Fruit fly (Drosophila melanogaster) whole organism, embryonic: Measurements from ENCODE around the gene Polr3I.

ENCODE experiments used
- CG14441 ChIP-seq: fragments of 200-800 bp; sonication (Bioruptor generic); IDR thresholded peaks from 2 replicates; pipeline ENCODE4 v1.3.6; 2022; ENCODE audit warnings: missing biosample characterization, missing genetic modification characterization
- CG14710 ChIP-seq: fragments of 200-800 bp; sonication (Bioruptor generic); optimal IDR thresholded peaks from 3 replicates; lab custom pipeline; 2019; ENCODE audit warnings: missing biosample characterization, mild to moderate bottlenecking, missing genetic modification characterization, moderate library complexity
- CG14860 ChIP-seq: fragments of 200-800 bp; sonication (Bioruptor generic); IDR thresholded peaks from 3 replicates; pipeline ENCODE4 v1.3.6; 2022; ENCODE audit warnings: missing biosample characterization, missing genetic modification characterization; ENCODE audit not compliant: partially characterized antibody
- CG15479 ChIP-seq: fragments of 200-800 bp; sonication (Bioruptor generic); optimal IDR thresholded peaks from 3 replicates; lab custom pipeline; 2019; ENCODE audit warnings: missing biosample characterization, mild to moderate bottlenecking, missing genetic modification characterization, moderate library complexity
- CG15601 ChIP-seq: fragments of 200-800 bp; sonication (Bioruptor generic); optimal IDR thresholded peaks from 3 replicates; lab custom pipeline; 2019; ENCODE audit warnings: missing biosample characterization, mild to moderate bottlenecking, missing genetic modification characterization, moderate library complexity
- CG1603 ChIP-seq: fragments of 200-800 bp; sonication (Bioruptor generic); optimal IDR thresholded peaks from 2 replicates; lab custom pipeline; 2019; ENCODE audit warnings: missing biosample characterization, mild to moderate bottlenecking, missing genetic modification characterization, moderate library complexity
- CG17328 ChIP-seq: fragments of 200-800 bp; sonication (Bioruptor generic); IDR thresholded peaks from 2 replicates; pipeline ENCODE4 v1.3.6; 2022; ENCODE audit warnings: missing biosample characterization, missing genetic modification characterization
- CG17912 ChIP-seq: fragments of 200-800 bp; sonication (Bioruptor generic); optimal IDR thresholded peaks from 2 replicates; lab custom pipeline; 2018; ENCODE audit warnings: missing biosample characterization, mild to moderate bottlenecking, missing genetic modification characterization
- CG2875 ChIP-seq: fragments of 200-800 bp; sonication (Bioruptor generic); optimal IDR thresholded peaks from 2 replicates; lab custom pipeline; 2017; ENCODE audit warnings: missing biosample characterization, mild to moderate bottlenecking, missing genetic modification characterization, missing genetic modification reagents
- CG30403 ChIP-seq: fragments of 200-800 bp; sonication (Bioruptor generic); optimal IDR thresholded peaks from 3 replicates; lab custom pipeline; 2016; ENCODE audit warnings: missing biosample characterization, missing genetic modification characterization
- CG32772 ChIP-seq: fragments of 200-800 bp; sonication (Bioruptor generic); IDR thresholded peaks from 2 replicates; pipeline ENCODE4 v1.3.6; 2022; ENCODE audit warnings: missing biosample characterization, missing genetic modification characterization
- CG33557 ChIP-seq: fragments of 200-800 bp; sonication (Bioruptor generic); optimal IDR thresholded peaks from 2 replicates; lab custom pipeline; 2019; ENCODE audit warnings: missing biosample characterization, mild to moderate bottlenecking, missing genetic modification characterization, moderate library complexity
- CG34422 ChIP-seq: fragments of 200-800 bp; sonication (Bioruptor generic); IDR thresholded peaks from 3 replicates; pipeline ENCODE4 v1.3.6; 2022; ENCODE audit warnings: missing biosample characterization, missing genetic modification characterization
- CG4730 ChIP-seq: fragments of 200-800 bp; sonication (Bioruptor generic); IDR thresholded peaks from 2 replicates; pipeline ENCODE4 v1.3.6; 2022; ENCODE audit warnings: missing biosample characterization, missing genetic modification characterization
- CG7963 ChIP-seq: fragments of 200-800 bp; sonication (Bioruptor generic); IDR thresholded peaks from 3 replicates; pipeline ENCODE4 v1.3.6; 2022; ENCODE audit warnings: missing biosample characterization, missing genetic modification characterization; ENCODE audit not compliant: partially characterized antibody
- CG8359 ChIP-seq: fragments of 200-800 bp; sonication (Bioruptor generic); optimal IDR thresholded peaks from 2 replicates; lab custom pipeline; 2017; ENCODE audit warnings: missing biosample characterization, mild to moderate bottlenecking, missing genetic modification characterization, borderline replicate concordance
- CG8478 ChIP-seq: fragments of >200 bp; optimal IDR thresholded peaks from 2 replicates; lab custom pipeline; 2018
- CG8944 ChIP-seq: fragments of 200-800 bp; sonication (Bioruptor generic); optimal IDR thresholded peaks from 3 replicates; lab custom pipeline; 2016; ENCODE audit warnings: missing biosample characterization, missing genetic modification characterization
- CG9727 ChIP-seq: fragments of 200-800 bp; sonication (Bioruptor generic); optimal IDR thresholded peaks from 3 replicates; lab custom pipeline; 2017; ENCODE audit warnings: missing biosample characterization, mild to moderate bottlenecking, missing genetic modification characterization
- CG9817 ChIP-seq: fragments of 200-800 bp; sonication (Bioruptor generic); optimal IDR thresholded peaks from 2 replicates; lab custom pipeline; 2018; ENCODE audit warnings: missing biosample characterization, mild to moderate bottlenecking, missing genetic modification characterization, moderate library complexity
- D ChIP-seq, 2 experiments: fragments of 200-800 bp in 1 of 2; fragments of >200 bp in 1 of 2; sonication (Bioruptor generic) in 1 of 2; optimal IDR thresholded peaks; 2 replicates in 1 of 2; 3 replicates in 1 of 2; lab custom pipeline; 2017; ENCODE audit warnings: mild to moderate bottlenecking in 1 of 2, missing biosample characterization in 1 of 2, missing genetic modification characterization in 1 of 2, missing genetic modification reagents in 1 of 2
- E2f1 ChIP-seq: fragments of 200-800 bp; sonication (Bioruptor generic); IDR thresholded peaks from 2 replicates; pipeline ENCODE4 v1.3.6; 2022; ENCODE audit warnings: missing biosample characterization, missing genetic modification characterization
- Hmx ChIP-seq: fragments of 200-800 bp; sonication (Bioruptor generic); optimal IDR thresholded peaks from 2 replicates; lab custom pipeline; 2016; ENCODE audit warnings: missing biosample characterization, missing genetic modification characterization
- MTF-1 ChIP-seq: fragments of 200-800 bp; sonication (Bioruptor generic); optimal IDR thresholded peaks from 2 replicates; lab custom pipeline; 2018; ENCODE audit warnings: missing biosample characterization, mild to moderate bottlenecking, missing genetic modification characterization, borderline replicate concordance
- NFAT ChIP-seq: fragments of 200-800 bp; sonication (Bioruptor generic); IDR thresholded peaks from 2 replicates; pipeline ENCODE4 v1.3.6; 2022; ENCODE audit warnings: missing biosample characterization, missing genetic modification characterization
- Oaz ChIP-seq: fragments of 200-800 bp; sonication (Bioruptor generic); IDR thresholded peaks from 2 replicates; pipeline ENCODE4 v1.3.6; 2022; ENCODE audit warnings: missing biosample characterization, missing genetic modification characterization
- Pdp1 ChIP-seq, 2 experiments: fragments of 200-800 bp; sonication (Bioruptor generic); optimal IDR thresholded peaks; 3 replicates each; lab custom pipeline; 2016; ENCODE audit warnings: missing biosample characterization in 2 of 2, missing genetic modification characterization in 2 of 2, mild to moderate bottlenecking in 1 of 2, moderate library complexity in 1 of 2
- Ptx1 ChIP-seq: fragments of 200-800 bp; sonication (Bioruptor generic); IDR thresholded peaks from 2 replicates; pipeline ENCODE4 v1.3.6; 2022; ENCODE audit warnings: missing biosample characterization, missing genetic modification characterization
- Side ChIP-seq: fragments of 200-800 bp; sonication (Bioruptor generic); optimal IDR thresholded peaks from 2 replicates; lab custom pipeline; 2016; ENCODE audit warnings: missing biosample characterization, missing genetic modification characterization
- Trl ChIP-seq, 3 experiments: fragments of >200 bp in 2 of 3; fragments of 200-800 bp in 1 of 3; sonication (Bioruptor generic) in 1 of 3; optimal IDR thresholded peaks; 2 replicates in 1 of 3; 3 replicates in 2 of 3; lab custom pipeline; 2016 to 2017; ENCODE audit warnings: missing biosample characterization in 1 of 3, missing genetic modification characterization in 1 of 3
- Usf ChIP-seq: fragments of 200-800 bp; sonication (Bioruptor generic); optimal IDR thresholded peaks from 2 replicates; lab custom pipeline; 2017; ENCODE audit warnings: missing genotype, missing biosample characterization, missing genetic modification characterization
- ac ChIP-seq: fragments of 200-800 bp; sonication (Bioruptor generic); optimal IDR thresholded peaks from 3 replicates; lab custom pipeline; 2017; ENCODE audit warnings: missing biosample characterization, mild to moderate bottlenecking, missing genetic modification characterization
- bowl ChIP-seq: fragments of 200-800 bp; sonication (Bioruptor generic); IDR thresholded peaks from 2 replicates; pipeline ENCODE4 v1.3.6; 2022; ENCODE audit warnings: missing biosample characterization, missing genetic modification characterization
- cad ChIP-seq: fragments of >200 bp; optimal IDR thresholded peaks from 2 replicates; lab custom pipeline; 2017; ENCODE audit warnings: missing biosample characterization, missing genetic modification characterization
- cas ChIP-seq: fragments of 200-800 bp; sonication (Bioruptor generic); IDR thresholded peaks from 2 replicates; pipeline ENCODE4 v1.3.6; 2022; ENCODE audit warnings: missing biosample characterization, missing genetic modification characterization
- cg ChIP-seq: fragments of 200-800 bp; sonication (Bioruptor generic); optimal IDR thresholded peaks from 3 replicates; lab custom pipeline; 2019; ENCODE audit warnings: missing biosample characterization, mild to moderate bottlenecking, missing genetic modification characterization, moderate library complexity
- crol ChIP-seq: fragments of 200-800 bp; sonication (Bioruptor generic); IDR thresholded peaks from 2 replicates; pipeline ENCODE4 v1.3.6; 2022; ENCODE audit warnings: missing biosample characterization, missing genetic modification characterization
- danr ChIP-seq: fragments of 200-800 bp; sonication (Bioruptor generic); IDR thresholded peaks from 2 replicates; pipeline ENCODE4 v1.3.6; 2022; ENCODE audit warnings: missing biosample characterization, missing genetic modification characterization
- ftz-f1 ChIP-seq: fragments of 200-800 bp; sonication (Bioruptor generic); optimal IDR thresholded peaks from 2 replicates; lab custom pipeline; 2016; ENCODE audit warnings: missing biosample characterization, missing genetic modification characterization
- fu2 ChIP-seq: fragments of 200-800 bp; sonication (Bioruptor generic); optimal IDR thresholded peaks from 2 replicates; lab custom pipeline; 2016; ENCODE audit warnings: missing biosample characterization, missing genetic modification characterization
- grau ChIP-seq: fragments of 200-800 bp; optimal IDR thresholded peaks from 3 replicates; lab custom pipeline; 2019; ENCODE audit warnings: missing biosample characterization, mild to moderate bottlenecking, missing genetic modification characterization, moderate library complexity
- gsb ChIP-seq: fragments of 200-800 bp; sonication (Bioruptor generic); IDR thresholded peaks from 2 replicates; pipeline ENCODE4 v1.3.6; 2022; ENCODE audit warnings: missing biosample characterization, missing genetic modification characterization
- klu ChIP-seq: fragments of 200-800 bp; sonication (Bioruptor generic); IDR thresholded peaks from 2 replicates; pipeline ENCODE4 v1.3.6; 2022; ENCODE audit warnings: missing biosample characterization, missing genetic modification characterization
- kni ChIP-seq: fragments of 200-800 bp; sonication (Bioruptor generic); optimal IDR thresholded peaks from 3 replicates; lab custom pipeline; 2017; ENCODE audit warnings: mild to moderate bottlenecking, missing biosample characterization, missing genetic modification reagents, missing genetic modification characterization
- pum ChIP-seq: fragments of 200-800 bp; sonication (Bioruptor generic); optimal IDR thresholded peaks from 2 replicates; lab custom pipeline; 2016; ENCODE audit warnings: missing biosample characterization, missing genetic modification characterization
- repo ChIP-seq: fragments of 200-800 bp; sonication (Bioruptor generic); optimal IDR thresholded peaks from 2 replicates; lab custom pipeline; 2016; ENCODE audit warnings: missing biosample characterization, missing genetic modification characterization
- scrt ChIP-seq: fragments of 200-800 bp; sonication (Bioruptor generic); optimal IDR thresholded peaks from 2 replicates; lab custom pipeline; 2018; ENCODE audit warnings: missing biosample characterization, mild to moderate bottlenecking, missing genetic modification characterization, moderate library complexity
- sr ChIP-seq: fragments of 200-800 bp; sonication (Bioruptor generic); IDR thresholded peaks from 3 replicates; pipeline ENCODE4 v1.3.6; 2022; ENCODE audit warnings: missing biosample characterization, missing genetic modification characterization
- stwl ChIP-seq: fragments of 200-800 bp; sonication (Bioruptor generic); optimal IDR thresholded peaks from 3 replicates; lab custom pipeline; 2018; ENCODE audit warnings: missing biosample characterization, mild to moderate bottlenecking, missing genetic modification characterization, moderate library complexity
- vnd ChIP-seq: fragments of 200-800 bp; sonication (Bioruptor generic); IDR thresholded peaks from 3 replicates; pipeline ENCODE4 v1.3.6; 2022; ENCODE audit warnings: missing biosample characterization, missing genetic modification characterization; ENCODE audit not compliant: partially characterized antibody

Polr3I gene

dm6 chrX:16839905-16840304 is 44.5 kb upstream of the Polr3I start (continued):
- no peak for TF ChIP-seq scrt
- no peak for TF ChIP-seq CG8478 (lab: Kevin White, UChicago)
- no peak for TF ChIP-seq CG14860 (GFP tag; lab: Robert Waterston, UW)
- TF ChIP-seq CG1603 (tag; lab: Kevin White, UChicago): peak; percentile 43
- TF ChIP-seq CG33557 (GFP tag; lab: Kevin White, UChicago): no peak
- TF ChIP-seq CG4730: no peak
- no peak for TF ChIP-seq ftz-f1 (GFP tag; lab: Kevin White, UChicago)
- TF ChIP-seq klu (GFP tag; lab: Robert Waterston, UW): no peak
- TF ChIP-seq kni (GFP tag; lab: Kevin White, UChicago): no peak
- no peak for TF ChIP-seq CG15479 (GFP tag; lab: Kevin White, UChicago)
- TF ChIP-seq Side (GFP tag; lab: Kevin White, UChicago): no peak
- no peak for TF ChIP-seq repo (GFP tag; lab: Kevin White, UChicago)
- TF ChIP-seq grau (tag; lab: Kevin White, UChicago): no peak
- peak; percentile 3 for TF ChIP-seq pum (GFP tag; lab: Kevin White, UChicago)
- TF ChIP-seq CG14710 (tag; lab: Kevin White, UChicago): no peak
- TF ChIP-seq Usf (GFP tag; lab: Kevin White, UChicago): no peak
- TF ChIP-seq Pdp1 (GFP tag; optimal IDR thresholded peaks at IDR 0.05; lab: Kevin White, UChicago): peak in 1 of 2 experiments; percentile 90
- TF ChIP-seq E2f1 (GFP tag; lab: Robert Waterston, UW): no peak
- peak; percentile 41; the same call in 1 of the 2 replicates for TF ChIP-seq crol
- no peak for TF ChIP-seq cg (GFP tag; lab: Kevin White, UChicago)
- no peak for TF ChIP-seq Ptx1 (GFP tag; lab: Robert Waterston, UW)
- TF ChIP-seq Trl (optimal IDR thresholded peaks at IDR 0.05; lab: Kevin White, UChicago): no peak
- TF ChIP-seq Trl (GFP tag; optimal IDR thresholded peaks at IDR 0.05; lab: Kevin White, UChicago): no peak
- no peak for TF ChIP-seq danr (GFP tag; lab: Robert Waterston, UW)
- peak; percentile 18 for TF ChIP-seq CG8944 (GFP tag; lab: Kevin White, UChicago)
- no peak for TF ChIP-seq CG32772 (GFP tag; lab: Robert Waterston, UW)
- TF ChIP-seq gsb: no peak
- TF ChIP-seq vnd (GFP tag; lab: Robert Waterston, UW): no peak
- TF ChIP-seq ac: no peak
- peak; percentile 52; the same call in 1 of the 3 replicates for TF ChIP-seq CG34422 (GFP tag; lab: Robert Waterston, UW)
- no peak for TF ChIP-seq Hmx
- no peak for TF ChIP-seq CG17912
- TF ChIP-seq CG30403 (GFP tag; lab: Kevin White, UChicago): no peak
- TF ChIP-seq cad (GFP tag; lab: Kevin White, UChicago): no peak
- 0 out of 2 replicates have a peak, but pooled peaks have one; percentile 9 for TF ChIP-seq CG14441 (GFP tag; lab: Robert Waterston, UW)
- no peak for TF ChIP-seq sr (GFP tag; lab: Robert Waterston, UW)
- TF ChIP-seq CG8359: no peak
- no peak for TF ChIP-seq CG7963 (GFP tag; lab: Robert Waterston, UW)
- TF ChIP-seq Oaz (GFP tag; lab: Robert Waterston, UW): no peak
- TF ChIP-seq CG9727 (GFP tag; lab: Kevin White, UChicago): no peak
- TF ChIP-seq CG9817: peak; percentile 22
- 0 out of 2 replicates have a peak, but pooled peaks have one; percentile 16 for TF ChIP-seq CG17328
- TF ChIP-seq NFAT (GFP tag; lab: Robert Waterston, UW): peak; percentile 15; the same call in 1 of the 2 replicates
- no peak for TF ChIP-seq bowl
- peak; percentile 87 for TF ChIP-seq stwl (tag; lab: Kevin White, UChicago)
- TF ChIP-seq CG2875 (GFP tag; lab: Kevin White, UChicago): no peak
- TF ChIP-seq D (optimal IDR thresholded peaks at IDR 0.05; lab: Kevin White, UChicago): no peak
- TF ChIP-seq D (GFP tag; optimal IDR thresholded peaks at IDR 0.05; lab: Kevin White, UChicago): no peak
- TF ChIP-seq CG15601 (tag; lab: Kevin White, UChicago): no peak
- no peak for TF ChIP-seq fu2 (GFP tag; lab: Kevin White, UChicago)
- no peak for TF ChIP-seq MTF-1 (GFP tag; lab: Kevin White, UChicago)
- TF ChIP-seq cas (GFP tag; lab: Robert Waterston, UW): no peak
